Fruit fly (Drosophila melanogaster) whole organism, embryonic: ENCODE data around the gene CG3529.

ENCODE experiments used
- Awh ChIP-seq: fragments of 200-800 bp; sonication (Bioruptor generic); IDR thresholded peaks from 2 replicates; pipeline ENCODE4, ENCODE4 v1.3.6; 2022; ENCODE audit warnings: missing biosample characterization, missing genetic modification characterization
- C15 ChIP-seq: fragments of 200-800 bp; sonication (Bioruptor generic); IDR thresholded peaks from 3 replicates; pipeline ENCODE4 v1.3.6; 2022; ENCODE audit warnings: missing biosample characterization, missing genetic modification characterization
- CG12942 ChIP-seq: fragments of 200-800 bp; sonication (Bioruptor generic); optimal IDR thresholded peaks from 3 replicates; lab custom pipeline; 2016; ENCODE audit warnings: missing biosample characterization, missing genetic modification characterization
- CG14965 ChIP-seq: fragments of 200-800 bp; sonication (Bioruptor generic); optimal IDR thresholded peaks from 2 replicates; lab custom pipeline; 2016; ENCODE audit warnings: missing biosample characterization, missing genetic modification characterization, borderline replicate concordance
- CG15073 ChIP-seq: fragments of 200-800 bp; sonication (Bioruptor generic); optimal IDR thresholded peaks from 2 replicates; lab custom pipeline; 2016; ENCODE audit warnings: missing biosample characterization, missing genetic modification characterization
- CG15479 ChIP-seq: fragments of 200-800 bp; sonication (Bioruptor generic); optimal IDR thresholded peaks from 3 replicates; lab custom pipeline; 2019; ENCODE audit warnings: missing biosample characterization, mild to moderate bottlenecking, missing genetic modification characterization, moderate library complexity
- CG17328 ChIP-seq: fragments of 200-800 bp; sonication (Bioruptor generic); IDR thresholded peaks from 2 replicates; pipeline ENCODE4 v1.3.6; 2022; ENCODE audit warnings: missing biosample characterization, missing genetic modification characterization
- CG18764 ChIP-seq: fragments of 200-800 bp; sonication (Bioruptor generic); optimal IDR thresholded peaks from 3 replicates; lab custom pipeline; 2016; ENCODE audit warnings: missing biosample characterization, missing genetic modification characterization
- CG2678 ChIP-seq: fragments of 200-800 bp; sonication (Bioruptor generic); optimal IDR thresholded peaks from 3 replicates; lab custom pipeline; 2019; ENCODE audit warnings: missing biosample characterization, mild to moderate bottlenecking, missing genetic modification characterization, moderate library complexity
- CG33557 ChIP-seq: fragments of 200-800 bp; sonication (Bioruptor generic); optimal IDR thresholded peaks from 2 replicates; lab custom pipeline; 2019; ENCODE audit warnings: missing biosample characterization, mild to moderate bottlenecking, missing genetic modification characterization, moderate library complexity
- CG4282 ChIP-seq: fragments of 200-800 bp; sonication (Bioruptor generic); optimal IDR thresholded peaks from 2 replicates; lab custom pipeline; 2016; ENCODE audit warnings: missing biosample characterization, missing genetic modification characterization
- CG4854 ChIP-seq: fragments of 200-800 bp; sonication (Bioruptor generic); optimal IDR thresholded peaks from 2 replicates; lab custom pipeline; 2016; ENCODE audit warnings: missing biosample characterization, missing genetic modification characterization, inconsistent platforms
- CG6854 ChIP-seq: fragments of 200-800 bp; sonication (Bioruptor generic); optimal IDR thresholded peaks from 3 replicates; lab custom pipeline; 2017; ENCODE audit warnings: missing biosample characterization, mild to moderate bottlenecking, missing genetic modification characterization
- CG8089 ChIP-seq: fragments of 200-800 bp; sonication (Bioruptor generic); optimal IDR thresholded peaks from 3 replicates; lab custom pipeline; 2016; ENCODE audit warnings: missing biosample characterization, missing genetic modification characterization
- CG8944 ChIP-seq: fragments of 200-800 bp; sonication (Bioruptor generic); optimal IDR thresholded peaks from 3 replicates; lab custom pipeline; 2016; ENCODE audit warnings: missing biosample characterization, missing genetic modification characterization
- CG9727 ChIP-seq: fragments of 200-800 bp; sonication (Bioruptor generic); optimal IDR thresholded peaks from 3 replicates; lab custom pipeline; 2017; ENCODE audit warnings: missing biosample characterization, mild to moderate bottlenecking, missing genetic modification characterization
- CTCF ChIP-seq: fragments of 200-800 bp; sonication (Bioruptor generic); optimal IDR thresholded peaks from 2 replicates; lab custom pipeline; 2017; ENCODE audit warnings: missing biosample characterization, mild to moderate bottlenecking, missing genetic modification characterization, moderate library complexity
- Camta ChIP-seq: fragments of 200-800 bp; sonication (Bioruptor generic); optimal IDR thresholded peaks from 2 replicates; lab custom pipeline; 2016; ENCODE audit warnings: missing biosample characterization, missing genetic modification characterization
- Deaf1 ChIP-seq: fragments of 200-800 bp; optimal IDR thresholded peaks from 3 replicates; lab custom pipeline; 2019; ENCODE audit warnings: missing biosample characterization, mild to moderate bottlenecking, missing genetic modification characterization, moderate library complexity
- Doc2 ChIP-seq: fragments of 200-800 bp; sonication (Bioruptor generic); IDR thresholded peaks from 2 replicates; pipeline ENCODE4 v1.3.6; 2022; ENCODE audit warnings: missing biosample characterization, missing genetic modification characterization
- Doc3 ChIP-seq: fragments of 200-800 bp; sonication (Bioruptor generic); IDR thresholded peaks from 3 replicates; pipeline ENCODE4 v1.3.6; 2022; ENCODE audit warnings: missing biosample characterization, missing genetic modification characterization; ENCODE audit not compliant: partially characterized antibody
- Drgx ChIP-seq: fragments of 200-800 bp; sonication (Bioruptor generic); IDR thresholded peaks from 2 replicates; pipeline ENCODE4 v1.3.6; 2022; ENCODE audit warnings: missing biosample characterization, missing genetic modification characterization
- E2f2 ChIP-seq: fragments of 200-800 bp; sonication (Bioruptor generic); IDR thresholded peaks from 2 replicates; pipeline ENCODE4 v1.3.6; 2022; ENCODE audit warnings: missing biosample characterization, missing genetic modification characterization
- Fer3 ChIP-seq: fragments of 200-800 bp; sonication (Bioruptor generic); optimal IDR thresholded peaks from 2 replicates; lab custom pipeline; 2018; ENCODE audit warnings: missing biosample characterization, mild to moderate bottlenecking, missing genetic modification characterization, moderate library complexity
- Gug ChIP-seq: fragments of 200-800 bp; sonication (Bioruptor generic); IDR thresholded peaks from 4 replicates; pipeline ENCODE4 v1.3.6; 2022; ENCODE audit warnings: missing biosample characterization, missing genetic modification characterization
- H15 ChIP-seq: fragments of 200-800 bp; sonication (Bioruptor generic); IDR thresholded peaks from 3 replicates; pipeline ENCODE4 v1.3.6; 2022; ENCODE audit warnings: missing biosample characterization, missing genetic modification characterization
- Hey ChIP-seq: fragments of 200-800 bp; sonication (Bioruptor generic); optimal IDR thresholded peaks from 3 replicates; lab custom pipeline; 2018; ENCODE audit warnings: missing biosample characterization, mild to moderate bottlenecking, missing genetic modification characterization
- Hmx ChIP-seq: fragments of 200-800 bp; sonication (Bioruptor generic); optimal IDR thresholded peaks from 2 replicates; lab custom pipeline; 2016; ENCODE audit warnings: missing biosample characterization, missing genetic modification characterization
- Kr ChIP-seq: fragments of 200-800 bp; sonication (Bioruptor generic); optimal IDR thresholded peaks from 2 replicates; lab custom pipeline; 2017; ENCODE audit warnings: missing biosample characterization, mild to moderate bottlenecking, missing genetic modification characterization
- Mad ChIP-seq: fragments of 200-800 bp; sonication (Bioruptor generic); optimal IDR thresholded peaks from 2 replicates; lab custom pipeline; 2016; ENCODE audit warnings: missing biosample characterization, missing genetic modification characterization
- Max ChIP-seq: fragments of 200-800 bp; sonication (Bioruptor generic); optimal IDR thresholded peaks from 2 replicates; lab custom pipeline; 2016; ENCODE audit warnings: missing biosample characterization, mild to moderate bottlenecking, missing genetic modification characterization
- Mes4 ChIP-seq: fragments of 200-800 bp; sonication (Bioruptor generic); optimal IDR thresholded peaks from 2 replicates; lab custom pipeline; 2016; ENCODE audit warnings: missing biosample characterization, missing genetic modification characterization
- br ChIP-seq: fragments of >200 bp; optimal IDR thresholded peaks from 2 replicates; lab custom pipeline; 2017
- chm ChIP-seq: fragments of 200-800 bp; sonication (Bioruptor generic); IDR thresholded peaks from 2 replicates; pipeline ENCODE4 v1.3.6; 2022; ENCODE audit warnings: missing biosample characterization, missing genetic modification characterization
- dimm ChIP-seq: fragments of 200-800 bp; sonication (Bioruptor generic); IDR thresholded peaks from 2 replicates; pipeline ENCODE4 v1.3.6; 2022; ENCODE audit warnings: missing biosample characterization, missing genetic modification characterization
- disco-r ChIP-seq: fragments of 200-800 bp; sonication (Bioruptor generic); optimal IDR thresholded peaks from 2 replicates; lab custom pipeline; 2016; ENCODE audit warnings: missing biosample characterization, missing genetic modification characterization
- ems ChIP-seq: fragments of 200-800 bp; sonication (Bioruptor generic); optimal IDR thresholded peaks from 3 replicates; lab custom pipeline; 2016; ENCODE audit warnings: missing biosample characterization, missing genetic modification characterization
- exex ChIP-seq: fragments of 200-800 bp; sonication (Bioruptor generic); optimal IDR thresholded peaks from 4 replicates; lab custom pipeline; 2018; ENCODE audit warnings: missing biosample characterization, mild to moderate bottlenecking, missing genetic modification characterization, moderate library complexity
- grn ChIP-seq: fragments of 200-800 bp; sonication (Bioruptor generic); optimal IDR thresholded peaks from 3 replicates; lab custom pipeline; 2017; ENCODE audit warnings: missing biosample characterization, missing genetic modification characterization
- knrl ChIP-seq: fragments of 200-800 bp; sonication (Bioruptor generic); IDR thresholded peaks from 3 replicates; pipeline ENCODE4 v1.3.6; 2022; ENCODE audit warnings: missing biosample characterization, missing genetic modification characterization; ENCODE audit not compliant: partially characterized antibody
- lilli ChIP-seq: fragments of 200-800 bp; sonication (Bioruptor generic); optimal IDR thresholded peaks from 3 replicates; lab custom pipeline; 2016; ENCODE audit warnings: missing biosample characterization, missing genetic modification characterization
- luna ChIP-seq: fragments of 200-800 bp; sonication (Bioruptor generic); optimal IDR thresholded peaks from 2 replicates; lab custom pipeline; 2016; ENCODE audit warnings: missing biosample characterization, missing genetic modification characterization
- maf-S ChIP-seq: fragments of 200-800 bp; sonication (Bioruptor generic); optimal IDR thresholded peaks from 2 replicates; lab custom pipeline; 2016; ENCODE audit warnings: missing biosample characterization, missing genetic modification characterization
- p53 ChIP-seq: fragments of 200-800 bp; sonication (Bioruptor generic); optimal IDR thresholded peaks from 2 replicates; lab custom pipeline; 2016; ENCODE audit warnings: missing biosample characterization, missing genetic modification characterization
- phol ChIP-seq: fragments of 200-800 bp; sonication (Bioruptor generic); optimal IDR thresholded peaks from 3 replicates; lab custom pipeline; 2018; ENCODE audit warnings: missing biosample characterization, mild to moderate bottlenecking, missing genetic modification characterization, moderate library complexity
- ro ChIP-seq: fragments of 200-800 bp; sonication (Bioruptor generic); IDR thresholded peaks from 2 replicates; pipeline ENCODE4 v1.3.6; 2022; ENCODE audit warnings: missing biosample characterization, missing genetic modification characterization
- sima ChIP-seq: fragments of 200-800 bp; sonication (Bioruptor generic); optimal IDR thresholded peaks from 2 replicates; lab custom pipeline; 2016; ENCODE audit warnings: missing biosample characterization, missing genetic modification characterization
- slbo ChIP-seq: fragments of 200-800 bp; sonication (Bioruptor generic); IDR thresholded peaks from 2 replicates; pipeline ENCODE4 v1.3.6; 2022; ENCODE audit warnings: missing biosample characterization, missing genetic modification characterization
- slou ChIP-seq: fragments of 200-800 bp; sonication (Bioruptor generic); optimal IDR thresholded peaks from 3 replicates; lab custom pipeline; 2016; ENCODE audit warnings: missing biosample characterization, missing genetic modification characterization
- so ChIP-seq: fragments of 200-800 bp; sonication (Bioruptor generic); IDR thresholded peaks from 3 replicates; pipeline ENCODE4 v1.3.6; 2022; ENCODE audit warnings: missing biosample characterization, missing genetic modification characterization
- sob ChIP-seq: fragments of 200-800 bp; sonication (Bioruptor generic); IDR thresholded peaks from 2 replicates; pipeline ENCODE4 v1.3.6; 2022; ENCODE audit warnings: missing biosample characterization, missing genetic modification characterization
- trem ChIP-seq: fragments of 200-800 bp; optimal IDR thresholded peaks from 3 replicates; lab custom pipeline; 2019; ENCODE audit warnings: missing biosample characterization, mild to moderate bottlenecking, missing genetic modification characterization, moderate library complexity
- ttk ChIP-seq: fragments of 200-800 bp; sonication (Bioruptor generic); IDR thresholded peaks from 2 replicates; pipeline ENCODE4 v2.1.2; 2022; ENCODE audit warnings: missing biosample characterization, missing genetic modification characterization
- zfh1 ChIP-seq: fragments of 200-800 bp; sonication (Bioruptor generic); IDR thresholded peaks from 3 replicates; pipeline ENCODE4 v1.3.6; 2022; ENCODE audit warnings: missing biosample characterization, missing genetic modification characterization

Gene CG3529

DNA sequence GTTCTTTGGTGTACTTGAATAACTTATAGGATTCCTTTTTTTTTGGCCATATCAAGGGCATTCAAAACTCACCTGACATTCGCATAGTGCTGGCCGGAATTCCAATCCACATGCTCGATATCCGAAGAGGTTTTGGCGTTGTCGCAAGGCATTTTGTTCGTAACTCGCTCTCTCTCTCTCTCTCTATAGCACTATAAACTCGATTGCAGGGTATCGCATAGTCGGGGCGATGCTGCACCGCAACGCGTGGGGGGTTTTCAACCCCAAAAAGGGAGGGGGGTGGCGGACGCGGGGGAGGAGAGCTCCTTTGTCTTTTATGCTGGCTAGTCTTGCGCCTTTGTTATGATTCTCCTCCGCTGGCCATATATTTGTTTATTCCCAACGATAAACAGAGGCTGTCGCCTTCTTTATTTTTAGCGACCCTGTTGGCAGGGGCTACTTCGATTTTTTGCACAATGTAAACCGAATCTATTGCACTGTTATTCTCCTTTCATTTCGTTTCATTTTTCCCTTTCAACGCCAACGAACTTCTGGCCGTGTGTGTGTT is 48.2 kb upstream of the CG3529 start (continued):
- TF ChIP-seq trem (no peak), p53 (GFP tag; lab: Kevin White, UChicago) (no peak), CG2678 (tag; lab: Kevin White, UChicago) (no peak), CG18764 (GFP tag; lab: Kevin White, UChicago) (no peak), sob (no peak), ems (no peak), CG15073 (GFP tag; lab: Kevin White, UChicago) (no peak), ro (GFP tag; lab: Robert Waterston, UW) (no peak), slbo (GFP tag; lab: Robert Waterston, UW) (0 out of 2 replicates have a peak, but pooled peaks have one; percentile 20), maf-S (GFP tag; lab: Kevin White, UChicago) (no peak), Mes4 (GFP tag; lab: Kevin White, UChicago) (no peak), knrl (no peak), grn (GFP tag; lab: Kevin White, UChicago) (no peak), CG4854 (no peak), Deaf1 (tag; lab: Kevin White, UChicago) (no peak), disco-r (GFP tag; lab: Kevin White, UChicago) (no peak), Awh (no peak), Camta (no peak), Hey (tag; lab: Kevin White, UChicago) (no peak), Hmx (GFP tag; lab: Kevin White, UChicago) (no peak), Kr (GFP tag; lab: Kevin White, UChicago) (no peak), Mad (GFP tag; lab: Kevin White, UChicago) (no peak), C15 (GFP tag; lab: Robert Waterston, UW) (no peak), slou (no peak), so (GFP tag; lab: Robert Waterston, UW) (no peak), Doc2 (GFP tag; lab: Robert Waterston, UW) (no peak), CTCF (GFP tag; lab: Kevin White, UChicago) (no peak), Doc3 (GFP tag; lab: Robert Waterston, UW) (no peak), CG8089 (GFP tag; lab: Kevin White, UChicago) (no peak), ttk (GFP tag; lab: Robert Waterston, UW) (0 out of 2 replicates have a peak, but pooled peaks have one; percentile 22), Drgx (GFP tag; lab: Robert Waterston, UW) (peak; percentile 42; the same call in 1 of the 2 replicates), zfh1 (GFP tag; lab: Robert Waterston, UW) (no peak), CG9727 (peak; percentile 6), phol (tag; lab: Kevin White, UChicago) (peak; percentile 4), Gug (GFP tag; lab: Robert Waterston, UW) (0 out of 4 replicates have a peak, but pooled peaks have one; percentile 18), chm (GFP tag; lab: Robert Waterston, UW) (no peak), luna (GFP tag; lab: Kevin White, UChicago) (no peak), CG4282 (GFP tag; lab: Kevin White, UChicago) (no peak), CG14965 (GFP tag; lab: Kevin White, UChicago) (no peak), CG6854 (GFP tag; lab: Kevin White, UChicago) (no peak), CG33557 (no peak), exex (tag; lab: Kevin White, UChicago) (no peak), CG12942 (GFP tag; lab: Kevin White, UChicago) (no peak), sima (no peak), br (lab: Kevin White, UChicago) (no peak), H15 (0 out of 3 replicates have a peak, but pooled peaks have one; percentile 41), Max (GFP tag; lab: Kevin White, UChicago) (no peak), E2f2 (no peak), Fer3 (tag; lab: Kevin White, UChicago) (no peak), dimm (GFP tag; lab: Robert Waterston, UW) (no peak), CG15479 (GFP tag; lab: Kevin White, UChicago) (no peak), lilli (GFP tag; lab: Kevin White, UChicago) (no peak), CG8944 (GFP tag; lab: Kevin White, UChicago) (no peak), CG17328 (GFP tag; lab: Robert Waterston, UW) (no peak)
